Worm (Caenorhabditis elegans): Measurements from ENCODE around the gene F02D10.3.
"Not testable (repeated sequence)": the region's sequence is repeated elsewhere in the genome, so short reads cannot be mapped to it uniquely, and the experiment has no call there.

The F02D10.3 gene

DNA sequence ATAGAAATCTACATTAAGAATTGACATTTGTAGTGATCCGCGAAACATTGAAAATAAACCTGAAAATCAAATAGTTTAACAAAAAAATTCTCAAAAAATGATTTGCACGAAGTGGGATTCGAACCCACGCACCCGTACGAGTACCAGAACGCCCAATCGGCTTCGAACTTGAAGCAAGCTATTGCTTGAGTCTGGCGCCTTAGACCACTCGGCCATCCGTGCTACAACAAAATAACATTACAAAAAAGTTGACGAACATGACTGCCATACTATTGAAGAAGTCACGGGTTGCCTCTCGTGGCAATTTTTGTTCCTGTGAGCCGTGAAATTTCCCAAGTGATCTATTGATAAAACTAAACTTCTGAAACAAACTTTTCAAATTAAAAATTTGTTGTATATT, 19.1 kb downstream of the F02D10.3 start:
- no peak for TF ChIP-seq elt-3 (tag; optimal IDR thresholded peaks at IDR 0.05)

DNA sequence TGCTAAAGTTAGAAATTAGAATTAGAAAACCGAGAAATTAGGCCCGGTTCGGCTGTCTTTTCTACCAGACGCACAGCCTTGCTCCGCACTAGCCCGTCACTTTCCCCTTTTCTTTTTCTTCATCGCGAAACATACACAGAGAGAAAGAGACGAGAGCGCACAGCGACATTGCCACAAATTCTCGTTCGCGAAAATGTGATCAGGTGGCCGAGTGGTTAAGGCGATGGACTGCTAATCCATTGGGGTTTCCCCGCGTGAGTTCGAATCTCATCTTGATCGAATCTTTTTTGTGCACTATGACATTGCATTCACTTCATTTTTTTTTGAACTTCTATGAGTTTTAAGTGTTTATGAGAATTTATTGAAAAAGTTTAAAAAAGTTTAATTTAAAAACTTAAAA, 20.0 kb downstream of the F02D10.3 start:
- TF ChIP-seq drap-1 (GFP tag; optimal IDR thresholded peaks at IDR 0.05) (peak; percentile 46), ces-1 (GFP tag; optimal IDR thresholded peaks at IDR 0.05) (peak; percentile 32), M03D4.4 (tag; optimal IDR thresholded peaks at IDR 0.05) (no peak), flh-1 (GFP tag; optimal IDR thresholded peaks at IDR 0.05) (no peak), zip-8 (tag; optimal IDR thresholded peaks at IDR 0.05) (no peak), nhr-2 (tag; optimal IDR thresholded peaks at IDR 0.05) (no peak), lin-13 (tag; optimal IDR thresholded peaks at IDR 0.05) (no peak), mep-1 (tag; optimal IDR thresholded peaks at IDR 0.05) (peak; percentile 3), tbx-8 (GFP tag; optimal IDR thresholded peaks at IDR 0.05) (no peak), snpc-4 (tag; optimal IDR thresholded peaks at IDR 0.05) (no peak), sptf-1 (tag; optimal IDR thresholded peaks at IDR 0.05) (peak; percentile 23), ceh-83 (GFP tag; optimal IDR thresholded peaks at IDR 0.05) (peak; percentile 21), ztf-11 (tag; optimal IDR thresholded peaks at IDR 0.05) (no peak), cnd-1 (tag; optimal IDR thresholded peaks at IDR 0.05) (peak; percentile 15), ceh-43 (GFP tag; optimal IDR thresholded peaks at IDR 0.05) (no peak)

DNA sequence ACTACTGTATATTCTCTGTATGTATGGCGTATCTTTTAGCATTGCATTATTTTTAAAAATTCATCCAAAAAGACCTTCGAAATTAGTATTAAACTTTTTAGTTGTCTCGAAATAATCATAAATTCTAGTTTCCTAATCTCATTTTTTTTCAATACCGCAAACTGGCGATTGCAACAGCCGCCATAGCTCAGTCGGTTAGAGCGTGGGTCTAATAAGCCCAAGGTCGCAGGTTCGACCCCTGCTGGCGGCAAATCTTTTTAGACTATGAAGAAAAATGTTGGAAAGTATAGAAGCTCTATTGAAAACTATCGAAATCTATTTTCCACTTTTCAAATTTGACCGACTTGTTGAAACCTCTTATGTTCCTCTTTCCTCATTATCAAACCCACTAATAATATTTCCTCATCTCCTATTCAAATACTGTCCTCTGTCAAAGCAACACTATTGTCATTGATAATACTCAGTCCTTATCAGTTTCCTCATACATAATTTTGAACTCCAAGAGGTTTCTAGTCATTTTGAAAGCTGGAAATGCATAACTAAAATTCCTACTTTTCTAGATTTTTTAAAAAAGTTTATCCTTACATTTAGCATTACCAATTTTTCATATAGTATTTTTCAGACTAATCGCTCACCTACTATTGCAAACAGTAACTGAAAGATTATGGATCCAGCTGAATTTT, 26.5 kb downstream of the F02D10.3 start, which contains the start of gene jmjd-3.3:
Gene jmjd-3.3, plus strand, starts transcription at position 633 of the 683 bp plus-strand sequence.
- TF ChIP-seq nhr-12 (tag; optimal IDR thresholded peaks at IDR 0.05) (no peak), ham-2 (GFP tag; optimal IDR thresholded peaks at IDR 0.05) (no peak), ztf-11 (tag; optimal IDR thresholded peaks at IDR 0.05) (no peak), nhr-28 (tag; optimal IDR thresholded peaks at IDR 0.05) (no peak), mep-1 (tag; optimal IDR thresholded peaks at IDR 0.05) (no peak), unc-120 (tag; optimal IDR thresholded peaks at IDR 0.05; ENCODE audit: poor library complexity, severe bottlenecking) (no peak), nhr-237 (tag; optimal IDR thresholded peaks at IDR 0.05) (no peak), drap-1 (GFP tag; optimal IDR thresholded peaks at IDR 0.05) (no peak), tbx-8 (GFP tag; optimal IDR thresholded peaks at IDR 0.05) (no peak), sem-2 (GFP tag; optimal IDR thresholded peaks at IDR 0.05) (no peak), mls-2 (tag; optimal IDR thresholded peaks at IDR 0.05) (no peak), lin-13 (tag; optimal IDR thresholded peaks at IDR 0.05) (no peak), elt-3 (tag; optimal IDR thresholded peaks at IDR 0.05) (no peak), lin-32 (GFP tag; optimal IDR thresholded peaks at IDR 0.05) (no peak), zip-8 (tag; optimal IDR thresholded peaks at IDR 0.05) (no peak), M03D4.4 (tag; optimal IDR thresholded peaks at IDR 0.05) (no peak), unc-39 (tag; optimal IDR thresholded peaks at IDR 0.05) (no peak), blmp-1 (tag; optimal IDR thresholded peaks at IDR 0.05) (no peak)

DNA sequence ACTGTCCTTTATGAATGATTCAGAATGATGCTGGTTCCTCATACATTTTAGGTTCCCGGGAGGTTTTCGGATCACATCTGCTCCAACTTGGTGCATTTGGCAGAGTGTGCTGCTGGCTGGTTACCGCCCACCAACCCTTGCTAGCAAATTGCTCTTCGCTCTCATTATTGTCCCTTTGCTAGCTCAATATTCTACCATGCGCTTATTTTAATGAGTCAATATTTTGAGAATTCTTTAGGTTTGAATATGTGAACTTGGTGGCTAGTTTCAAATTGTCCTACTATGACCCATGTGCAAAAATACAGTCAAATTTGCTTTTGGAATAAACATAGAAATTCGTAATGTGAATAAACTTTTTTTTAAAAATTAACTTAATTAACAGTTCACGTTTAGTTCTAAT, 27.3 kb downstream of the F02D10.3 start:
- TF ChIP-seq zip-8 (tag; optimal IDR thresholded peaks at IDR 0.05) (no peak), nhr-12 (tag; optimal IDR thresholded peaks at IDR 0.05) (no peak), nhr-28 (tag; optimal IDR thresholded peaks at IDR 0.05) (no peak), unc-62 (GFP tag; optimal IDR thresholded peaks at IDR 0.05) (no peak), blmp-1 (tag; optimal IDR thresholded peaks at IDR 0.05) (no peak), nhr-237 (tag; optimal IDR thresholded peaks at IDR 0.05) (no peak), sptf-1 (tag; optimal IDR thresholded peaks at IDR 0.05) (no peak), elt-3 (tag; optimal IDR thresholded peaks at IDR 0.05) (no peak), lin-13 (tag; optimal IDR thresholded peaks at IDR 0.05) (no peak), hlh-1 (tag; optimal IDR thresholded peaks at IDR 0.05) (no peak), ham-2 (GFP tag; optimal IDR thresholded peaks at IDR 0.05) (no peak), ceh-83 (GFP tag; optimal IDR thresholded peaks at IDR 0.05) (no peak), unc-120 (tag; optimal IDR thresholded peaks at IDR 0.05; ENCODE audit: poor library complexity, severe bottlenecking) (no peak)

DNA sequence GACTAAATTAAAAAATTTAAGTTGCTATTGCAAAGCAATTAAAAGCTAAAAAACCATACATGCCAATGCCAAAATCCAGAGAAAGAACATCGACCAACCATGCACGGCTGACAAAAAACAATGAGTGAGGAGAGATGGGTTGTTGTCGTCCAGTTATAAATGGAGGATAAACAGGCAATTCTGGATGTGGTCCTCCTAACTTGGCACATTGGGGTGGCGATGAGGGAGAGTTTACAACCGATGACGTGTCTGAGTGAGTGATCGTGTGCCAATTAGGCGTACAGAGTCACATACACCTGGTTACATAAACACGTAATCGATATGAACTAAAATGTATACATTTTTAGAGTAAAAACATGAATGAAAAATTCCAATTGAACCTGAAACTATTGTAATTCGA, 31.0 kb downstream of the F02D10.3 start, which contains the start of gene C29F7.10:
Gene C29F7.10, minus strand, starts transcription at position 101 of the 400 bp plus-strand sequence.
- TF ChIP-seq M03D4.4 (tag; optimal IDR thresholded peaks at IDR 0.05); zip-8 (tag; optimal IDR thresholded peaks at IDR 0.05); flh-1 (GFP tag; optimal IDR thresholded peaks at IDR 0.05): not testable (repeated sequence)

DNA sequence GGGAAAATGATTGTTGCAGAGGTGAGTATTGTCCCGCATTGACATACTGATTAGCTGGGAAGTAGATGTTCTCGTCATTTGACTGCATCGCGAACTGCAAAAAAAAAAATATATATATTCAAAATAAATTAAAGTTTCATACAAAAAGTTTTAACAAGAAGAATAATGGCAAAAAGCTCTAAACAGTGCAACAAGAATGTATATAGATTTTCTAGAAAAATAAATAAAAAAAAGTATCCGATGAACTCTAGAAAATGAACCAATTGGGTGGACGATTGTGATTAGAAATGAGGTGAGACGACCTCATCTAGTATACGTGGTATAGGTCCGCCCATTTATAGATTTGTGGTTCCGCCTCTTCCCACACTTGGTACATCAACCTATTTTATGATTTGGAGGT, 33.7 kb downstream of the F02D10.3 start, which contains the start of gene fkh-4:
Gene fkh-4, minus strand, starts transcription at position 101 of the 400 bp plus-strand sequence.
- TF ChIP-seq ham-2 (GFP tag; optimal IDR thresholded peaks at IDR 0.05); tbx-8 (GFP tag; optimal IDR thresholded peaks at IDR 0.05); unc-120 (tag; optimal IDR thresholded peaks at IDR 0.05; ENCODE audit: poor library complexity, severe bottlenecking): not testable (repeated sequence)
